Worm (Caenorhabditis elegans): ENCODE measurements around the gene srg-7.

DNA sequence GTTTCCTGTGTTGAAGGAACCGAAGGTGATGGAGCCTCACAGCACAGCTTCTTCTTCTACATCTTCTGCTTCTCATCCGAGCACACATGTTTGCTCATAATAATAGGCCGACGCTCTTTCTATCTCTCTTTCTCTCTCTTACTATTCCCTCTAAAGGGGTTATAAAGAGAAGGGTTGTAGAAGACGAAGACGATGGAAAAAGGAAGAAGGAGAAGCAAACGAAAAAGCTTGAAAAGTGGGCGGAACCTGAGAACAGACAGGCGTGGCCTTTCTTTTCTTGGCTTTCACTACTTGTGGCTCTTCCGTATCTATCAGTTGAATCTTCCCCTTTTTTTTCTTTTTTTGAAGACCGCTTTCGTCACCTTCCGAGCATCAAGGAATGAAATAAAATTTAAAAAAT is 39.9 kb upstream of the srg-7 start:
- TF ChIP-seq lin-13 (tag; optimal IDR thresholded peaks at IDR 0.05) (no peak), lin-32 (GFP tag; optimal IDR thresholded peaks at IDR 0.05) (no peak), drap-1 (GFP tag; optimal IDR thresholded peaks at IDR 0.05) (no peak), unc-62 (GFP tag; optimal IDR thresholded peaks at IDR 0.05) (no peak), snpc-4 (tag; optimal IDR thresholded peaks at IDR 0.05) (no peak), ztf-11 (tag; optimal IDR thresholded peaks at IDR 0.05) (no peak), unc-39 (tag; optimal IDR thresholded peaks at IDR 0.05) (no peak), lsy-2 (tag; optimal IDR thresholded peaks at IDR 0.05) (no peak), ceh-83 (GFP tag; optimal IDR thresholded peaks at IDR 0.05) (no peak)

All from whole organism, mixed stage, embryonic.